Fruit fly (Drosophila melanogaster): ENCODE measurements around the gene Pburs.

DNA sequence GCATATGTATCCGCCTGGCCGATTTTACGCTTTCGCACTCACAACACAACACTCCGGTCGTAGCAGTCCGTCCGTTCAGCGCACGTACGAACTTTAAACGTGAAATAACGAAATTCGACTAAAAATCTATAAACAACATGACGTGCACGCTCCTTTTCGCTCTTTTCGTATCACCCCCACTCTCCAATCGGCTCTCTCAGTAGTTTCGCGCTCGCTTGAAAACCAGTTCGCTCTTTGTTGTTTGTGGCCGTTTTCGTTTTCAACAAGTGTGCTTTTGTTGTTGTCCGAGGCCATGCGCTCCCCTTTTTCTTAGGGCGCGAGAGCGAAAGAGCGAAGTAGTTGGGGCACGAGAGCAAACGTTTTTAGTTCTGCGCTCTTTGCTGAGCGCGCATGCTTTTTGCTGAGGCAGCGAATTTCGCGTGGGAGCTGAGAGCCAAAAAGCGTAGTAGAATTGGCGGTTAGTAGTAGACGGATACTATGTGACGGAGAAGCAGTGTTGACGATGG is 7.7 kb downstream of the Pburs start, which contains the start of gene elB:
- TF ChIP-seq Dll (GFP tag; IDR thresholded peaks at IDR 0.05; ENCODE audit: partially characterized antibody) (peak; percentile 74), pfk (GFP tag; optimal IDR thresholded peaks at IDR 0.05) (no peak), CG7928 (GFP tag; optimal IDR thresholded peaks at IDR 0.05) (no peak), CG1024 (GFP tag; IDR thresholded peaks at IDR 0.05) (no peak)
